Worm (Caenorhabditis elegans): ENCODE data around the gene rgl-1.

The rgl-1 gene

ce11 chrX:3226348-3227229 is 6.4 kb upstream of the rgl-1 start:
- TF ChIP-seq pha-4 (tag; optimal IDR thresholded peaks at IDR 0.05) (peak; percentile 88), zip-8 (tag; optimal IDR thresholded peaks at IDR 0.05) (peak; percentile 85), blmp-1 (tag; optimal IDR thresholded peaks at IDR 0.05) (no peak), cnd-1 (tag; optimal IDR thresholded peaks at IDR 0.05) (peak; percentile 43)

- TF ChIP-seq tbx-8 (GFP tag; optimal IDR thresholded peaks at IDR 0.05) (no peak), lin-32 (GFP tag; optimal IDR thresholded peaks at IDR 0.05) (no peak), elt-1 (tag; optimal IDR thresholded peaks at IDR 0.05; ENCODE audit: borderline replicate concordance, insufficient read depth) (peak; percentile 10), unc-120 (tag; optimal IDR thresholded peaks at IDR 0.05; ENCODE audit: poor library complexity, severe bottlenecking) (no peak), ceh-39 (tag; optimal IDR thresholded peaks at IDR 0.05) (no peak), bed-3 (GFP tag; optimal IDR thresholded peaks at IDR 0.05) (no peak), nhr-12 (tag; optimal IDR thresholded peaks at IDR 0.05) (no peak), zip-8 (tag; optimal IDR thresholded peaks at IDR 0.05) (no peak), ces-1 (GFP tag; optimal IDR thresholded peaks at IDR 0.05) (no peak), mab-5 (tag; optimal IDR thresholded peaks at IDR 0.05) (no peak), ztf-11 (tag; optimal IDR thresholded peaks at IDR 0.05) (no peak), unc-39 (tag; optimal IDR thresholded peaks at IDR 0.05) (no peak), mep-1 (tag; optimal IDR thresholded peaks at IDR 0.05) (no peak), nhr-28 (tag; optimal IDR thresholded peaks at IDR 0.05) (no peak), mls-2 (tag; optimal IDR thresholded peaks at IDR 0.05) (peak; percentile 57), snpc-4 (tag; optimal IDR thresholded peaks at IDR 0.05) (no peak), sem-2 (GFP tag; optimal IDR thresholded peaks at IDR 0.05) (no peak), nhr-237 (tag; optimal IDR thresholded peaks at IDR 0.05) (no peak), sptf-1 (tag; optimal IDR thresholded peaks at IDR 0.05) (peak; percentile 40)
Measured at ce11 chrX:3223135-3223534, 3.0 kb upstream of the rgl-1 start.

DNA sequence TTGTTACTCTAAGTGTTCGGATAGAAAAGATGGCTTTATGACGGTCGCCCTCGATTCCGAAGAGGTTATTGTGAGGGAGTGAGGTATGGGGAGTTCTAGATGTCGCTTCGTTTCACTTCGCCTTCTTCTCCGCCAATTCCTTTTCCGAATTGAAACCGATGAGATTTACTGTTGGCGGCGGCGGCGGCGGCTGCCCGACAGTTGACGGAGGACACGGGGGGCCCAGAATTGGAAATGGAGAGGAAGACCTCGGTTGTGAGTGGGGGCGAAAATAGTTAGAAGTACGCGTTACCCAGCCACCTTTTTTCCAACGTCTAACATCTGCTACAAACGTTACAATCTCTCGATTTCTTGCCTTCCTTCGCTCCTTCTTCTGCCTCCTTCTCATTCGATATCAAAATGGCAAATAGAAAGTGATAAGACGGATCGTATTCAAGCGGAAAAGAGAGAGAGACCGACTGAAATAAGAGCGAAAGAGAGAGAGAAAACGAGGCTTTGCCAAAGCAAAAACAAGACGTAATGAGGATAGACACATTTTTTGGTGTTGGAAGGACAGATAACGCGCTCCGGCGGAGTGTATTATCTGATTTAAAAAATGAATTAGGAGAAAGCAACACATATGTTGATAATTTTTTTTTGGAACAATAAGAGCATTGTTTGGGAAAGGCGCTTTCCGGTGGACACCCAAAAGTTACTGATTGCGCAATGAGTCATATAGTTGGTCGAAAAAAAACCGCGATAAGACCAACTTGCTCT is 1.9 kb downstream of the rgl-1 start:
- peak; percentile 61 for TF ChIP-seq zip-8 (tag; optimal IDR thresholded peaks at IDR 0.05)
- no peak for TF ChIP-seq nhr-237 (tag; optimal IDR thresholded peaks at IDR 0.05)

DNA sequence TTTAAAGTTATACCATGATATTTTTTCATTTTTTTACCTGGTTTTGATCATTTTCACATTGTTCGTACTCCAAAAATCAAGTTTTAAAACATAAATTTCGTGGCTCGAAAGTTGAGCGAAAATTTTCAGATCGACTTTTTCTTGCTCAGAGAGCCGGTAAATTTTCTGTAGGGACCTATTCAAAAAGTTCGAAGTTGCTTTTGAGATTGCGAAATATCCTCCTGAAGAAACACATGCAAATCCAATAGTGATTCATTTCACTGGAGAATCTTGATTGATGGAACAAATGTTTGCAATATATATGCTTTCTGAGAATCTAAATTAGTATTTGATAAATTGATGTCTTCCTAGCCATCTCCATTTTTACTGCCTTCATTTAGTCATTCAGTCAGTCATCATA is 3.5 kb downstream of the rgl-1 start:
- TF ChIP-seq blmp-1 (tag; optimal IDR thresholded peaks at IDR 0.05): no peak
- no peak for TF ChIP-seq nhr-76 (tag; optimal IDR thresholded peaks at IDR 0.05)
- no peak for TF ChIP-seq ham-2 (GFP tag; optimal IDR thresholded peaks at IDR 0.05)
- TF ChIP-seq flh-1 (GFP tag; optimal IDR thresholded peaks at IDR 0.05): no peak
- TF ChIP-seq mab-5 (tag; optimal IDR thresholded peaks at IDR 0.05): no peak
- TF ChIP-seq nhr-12 (tag; optimal IDR thresholded peaks at IDR 0.05): no peak
- no peak for TF ChIP-seq bed-3 (GFP tag; optimal IDR thresholded peaks at IDR 0.05)
- no peak for TF ChIP-seq lsy-2 (tag; optimal IDR thresholded peaks at IDR 0.05)
- no peak for TF ChIP-seq snpc-4 (tag; optimal IDR thresholded peaks at IDR 0.05)
- no peak for TF ChIP-seq elt-3 (tag; optimal IDR thresholded peaks at IDR 0.05)
- TF ChIP-seq nhr-237 (tag; optimal IDR thresholded peaks at IDR 0.05): no peak
- no peak for TF ChIP-seq cnd-1 (tag; optimal IDR thresholded peaks at IDR 0.05)

DNA sequence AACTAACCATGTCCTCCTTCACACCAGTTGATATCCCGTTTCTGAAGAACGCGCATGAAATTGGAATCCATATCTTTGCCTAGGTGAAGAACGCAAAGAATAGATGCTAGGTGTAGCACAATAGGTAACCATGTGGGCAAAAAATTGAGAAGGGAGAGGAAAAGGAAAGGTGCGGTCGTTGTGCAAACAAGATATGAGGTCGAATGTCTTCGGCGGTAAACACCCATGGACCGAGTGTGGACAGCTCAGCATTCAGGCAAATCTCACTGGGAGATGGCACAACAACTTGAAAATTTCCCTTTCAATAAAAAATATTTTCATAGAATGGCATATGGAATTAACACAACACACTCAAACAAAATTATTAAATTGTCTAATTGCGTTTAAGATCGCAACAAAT is 10.6 kb downstream of the rgl-1 start, which contains the start of gene F28B4.4:
Gene F28B4.4 (minus strand): TSS at position 101 of the 400 bp plus-strand sequence.
- TF ChIP-seq lin-13 (tag; optimal IDR thresholded peaks at IDR 0.05) (no peak), ztf-11 (tag; optimal IDR thresholded peaks at IDR 0.05) (no peak)

DNA sequence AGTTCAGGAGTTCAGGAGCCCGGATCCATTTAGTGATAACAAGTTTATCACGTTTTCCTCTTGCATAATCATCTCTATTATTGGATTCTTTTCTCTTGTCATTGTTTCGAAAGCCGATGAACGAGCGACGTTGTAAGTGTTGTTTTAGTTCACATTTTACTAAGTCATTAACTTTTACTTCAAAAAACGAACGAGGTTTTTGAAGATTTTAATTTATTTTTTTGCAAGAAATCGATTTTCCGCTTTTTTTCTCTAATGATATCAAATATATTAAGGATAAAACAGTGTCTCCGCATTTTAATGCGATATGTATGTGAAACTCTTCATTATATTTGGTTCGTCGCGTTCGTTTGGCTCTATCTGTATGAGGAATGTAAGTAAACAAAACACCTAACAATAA is 15.4 kb downstream of the rgl-1 start, which contains the start of gene F28B4.1:
Gene F28B4.1 (plus strand): TSS at position 301 of the 400 bp plus-strand sequence.
- TF ChIP-seq nhr-28 (tag; optimal IDR thresholded peaks at IDR 0.05) (no peak), cnd-1 (tag; optimal IDR thresholded peaks at IDR 0.05) (no peak), mab-5 (tag; optimal IDR thresholded peaks at IDR 0.05) (no peak), unc-39 (tag; optimal IDR thresholded peaks at IDR 0.05) (no peak), unc-62 (GFP tag; optimal IDR thresholded peaks at IDR 0.05) (no peak), pha-4 (tag; optimal IDR thresholded peaks at IDR 0.05) (no peak), snpc-4 (tag; optimal IDR thresholded peaks at IDR 0.05) (no peak), bed-3 (GFP tag; optimal IDR thresholded peaks at IDR 0.05) (no peak), unc-120 (tag; optimal IDR thresholded peaks at IDR 0.05; ENCODE audit: poor library complexity, severe bottlenecking) (no peak), ces-1 (GFP tag; optimal IDR thresholded peaks at IDR 0.05) (no peak)
